Worm (Caenorhabditis elegans): ENCODE measurements around the gene mdt-20.

- no peak for TF ChIP-seq W03F9.2 (tag; optimal IDR thresholded peaks at IDR 0.05)
- no peak for TF ChIP-seq him-1 (tag; optimal IDR thresholded peaks at IDR 0.05)
- TF ChIP-seq dao-5 (tag; optimal IDR thresholded peaks at IDR 0.05), result no peak
Measured at ce11 chrIV:1167352-1167751, 20.2 kb upstream of the mdt-20 start.
